Worm (Caenorhabditis elegans) whole organism, late embryonic: ENCODE results near the gene tmem-218.

Experiments
- ceh-9 ChIP-seq: sonication (generic microtip); optimal IDR thresholded peaks from 2 replicates; lab custom pipeline; 2016; ENCODE audit warnings: mild to moderate bottlenecking, missing genetic modification characterization, inconsistent platforms, missing compliant biosample characterization
- hlh-8 ChIP-seq: sonication (generic microtip); optimal IDR thresholded peaks from 2 replicates; lab custom pipeline; 2016; ENCODE audit warnings: missing genotype, missing genetic modification characterization, missing compliant biosample characterization
- nfya-1 ChIP-seq: sonication (generic microtip); optimal IDR thresholded peaks from 2 replicates; lab custom pipeline; 2017; ENCODE audit warnings: missing genetic modification characterization, mild to moderate bottlenecking, missing compliant biosample characterization, antibody characterized with exemption, moderate library complexity
- nhr-11 ChIP-seq: fragments of 150-350 bp; optimal IDR thresholded peaks from 2 replicates; lab custom pipeline; 2014; ENCODE audit warnings: missing biosample characterization, missing genetic modification characterization

ce11 chrX:17626599-17626998, 22.9 kb upstream of the tmem-218 start:
- TF ChIP-seq ceh-9 (tag; lab: Kevin White, UChicago) (no peak), nhr-11 (no peak), hlh-8 (no peak), nfya-1 (tag; lab: Kevin White, UChicago) (no peak)
